Worm (Caenorhabditis elegans) whole organism, young adult: ENCODE measurements around the gene nhr-175.

ENCODE experiments used
- F23B12.7 ChIP-seq: sonication (generic microtip); optimal IDR thresholded peaks from 2 replicates; lab custom pipeline; 2017; ENCODE audit warnings: missing genetic modification characterization, mild to moderate bottlenecking, missing compliant biosample characterization, antibody characterized with exemption, moderate library complexity; ENCODE audit not compliant: insufficient read depth
- F33H1.4 ChIP-seq: fragments of 200-800 bp; sonication (Bioruptor generic); IDR thresholded peaks from 2 replicates; pipeline ENCODE4 v1.3.6; 2022; ENCODE audit warnings: missing genetic modification reagents, missing genetic modification characterization, missing compliant biosample characterization
- F55B11.4 ChIP-seq: sonication (generic microtip); optimal IDR thresholded peaks from 2 replicates; lab custom pipeline; 2016; ENCODE audit warnings: missing compliant biosample characterization, missing genetic modification characterization, borderline replicate concordance; ENCODE audit not compliant: insufficient read depth
- Y95B8A.8 ChIP-seq: fragments of 200-800 bp; sonication (Bioruptor generic); IDR thresholded peaks from 2 replicates; pipeline ENCODE4 v1.3.6; 2022; ENCODE audit warnings: missing genetic modification reagents, missing genetic modification characterization, missing compliant biosample characterization
- ama-1 ChIP-seq, 3 experiments: fragments of 150-350 bp in 1 of 3; sonication (generic microtip) in 2 of 3; optimal IDR thresholded peaks; 2 replicates each; lab custom pipeline; 2014 to 2018; ENCODE audit warnings: missing biosample characterization in 2 of 3, missing genetic modification characterization in 2 of 3, missing genetic modification reagents in 2 of 3
- ceh-91 ChIP-seq: fragments of 200-800 bp; sonication (Bioruptor generic); IDR thresholded peaks from 2 replicates; pipeline ENCODE4 v1.3.6; 2022; ENCODE audit warnings: missing genetic modification reagents, missing genetic modification characterization, missing compliant biosample characterization
- dox-1 ChIP-seq: fragments of 200-800 bp; sonication (Bioruptor generic); IDR thresholded peaks from 2 replicates; pipeline ENCODE4 v1.3.6; 2022; ENCODE audit warnings: missing genetic modification reagents, missing genetic modification characterization, missing compliant biosample characterization
- dpl-1 ChIP-seq: fragments of 150-350 bp; optimal IDR thresholded peaks from 2 replicates; lab custom pipeline; 2014; ENCODE audit warnings: missing biosample characterization, missing genetic modification reagents, missing genetic modification characterization
- lsy-27 ChIP-seq: sonication (generic microtip); optimal IDR thresholded peaks from 2 replicates; lab custom pipeline; 2017; ENCODE audit warnings: missing genetic modification characterization, mild to moderate bottlenecking, missing compliant biosample characterization, antibody characterized with exemption, missing genotype, borderline replicate concordance; ENCODE audit not compliant: insufficient read depth
- rpc-1 ChIP-seq, 2 experiments: fragments of 150-350 bp in 1 of 2; sonication (generic microtip) in 1 of 2; optimal IDR thresholded peaks; 2 replicates each; lab custom pipeline; 2014 to 2018; ENCODE audit warnings: missing biosample characterization in 1 of 2, missing genetic modification characterization in 1 of 2, missing genetic modification reagents in 1 of 2, missing genotype in 1 of 2
- snpc-4 ChIP-seq, 5 experiments: fragments of 150-350 bp in 1 of 5; sonication (generic microtip) in 4 of 5; optimal IDR thresholded peaks; 2 replicates each; lab custom pipeline; 2014 to 2018; ENCODE audit warnings: missing genetic modification characterization in 5 of 5, missing biosample characterization in 3 of 5, antibody characterized with exemption in 2 of 5, mild to moderate bottlenecking in 2 of 5, missing compliant biosample characterization in 2 of 5, missing genotype in 2 of 5, moderate library complexity in 2 of 5, missing genetic modification reagents in 1 of 5
- unc-130 ChIP-seq: sonication (generic microtip); optimal IDR thresholded peaks from 2 replicates; lab custom pipeline; 2016; ENCODE audit warnings: missing genetic modification reagents, missing genetic modification characterization, missing compliant biosample characterization
- unc-62 ChIP-seq: fragments of 150-350 bp; optimal IDR thresholded peaks from 2 replicates; lab custom pipeline; 2014; ENCODE audit warnings: missing biosample characterization, missing genetic modification reagents, missing genetic modification characterization
- ztf-28 ChIP-seq: fragments of 200-800 bp; sonication (Bioruptor generic); IDR thresholded peaks from 2 replicates; pipeline ENCODE4 v1.3.6; 2022; ENCODE audit warnings: missing genetic modification reagents, missing genetic modification characterization, missing compliant biosample characterization

DNA sequence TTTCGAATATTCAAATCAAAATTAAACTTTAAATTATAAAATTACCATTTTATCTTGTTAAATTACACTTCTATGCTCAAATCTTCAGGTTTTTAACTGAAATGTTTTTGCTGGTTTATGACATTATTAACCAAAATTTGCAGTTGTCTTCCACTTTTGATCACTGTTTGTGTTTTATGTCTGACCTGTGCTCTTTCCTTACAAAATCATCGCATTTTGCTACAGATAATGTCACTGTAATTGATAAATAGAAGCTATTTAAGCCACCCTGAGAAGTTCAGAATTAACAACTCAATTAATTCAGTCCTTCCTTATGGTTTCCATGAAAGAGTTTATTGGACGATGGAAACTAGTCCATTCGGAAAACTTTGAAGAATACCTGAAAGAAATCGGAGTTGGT, 24.0 kb downstream of the nhr-175 start, which contains the start of gene lbp-8:
- TF ChIP-seq unc-62 (no peak), ama-1 (optimal IDR thresholded peaks at IDR 0.05; lab: Kevin White, UChicago) (no peak), ama-1 (GFP tag; optimal IDR thresholded peaks at IDR 0.05; lab: Kevin White, UChicago) (no peak), Y95B8A.8 (GFP tag; lab: Robert Waterston, UW) (no peak), F55B11.4 (no peak), lsy-27 (no peak), unc-130 (GFP tag; lab: Kevin White, UChicago) (no peak), ztf-28 (GFP tag; lab: Robert Waterston, UW) (no peak), dpl-1 (GFP tag; lab: Kevin White, UChicago) (no peak), F23B12.7 (tag; lab: Kevin White, UChicago) (no peak), F33H1.4 (GFP tag; lab: Robert Waterston, UW) (no peak), dox-1 (GFP tag; lab: Robert Waterston, UW) (no peak), ceh-91 (no peak), rpc-1 (optimal IDR thresholded peaks at IDR 0.05; lab: Kevin White, UChicago) (no peak), rpc-1 (tag; optimal IDR thresholded peaks at IDR 0.05; lab: Kevin White, UChicago) (no peak), snpc-4 (GFP tag; optimal IDR thresholded peaks at IDR 0.05; lab: Kevin White, UChicago) (no peak), snpc-4 (tag; optimal IDR thresholded peaks at IDR 0.05; lab: Kevin White, UChicago) (no peak)
